Worm (Caenorhabditis elegans) whole organism, mixed stage, embryonic: ENCODE results near the gene F38B2.2.

Experiments
- M03D4.4 ChIP-seq: sonication (generic microtip); optimal IDR thresholded peaks from 2 replicates; lab custom pipeline; 2017; ENCODE audit warnings: mild to moderate bottlenecking, missing genetic modification characterization, missing compliant biosample characterization
- bed-3 ChIP-seq: fragments of 200-800 bp; sonication (Bioruptor generic); optimal IDR thresholded peaks from 3 replicates; lab custom pipeline; 2018; ENCODE audit warnings: mild to moderate bottlenecking, missing genetic modification characterization, moderate library complexity, missing compliant biosample characterization
- blmp-1 ChIP-seq: fragments of 150-350 bp; optimal IDR thresholded peaks from 2 replicates; lab custom pipeline; 2014; ENCODE audit warnings: missing biosample characterization, missing genetic modification characterization
- ceh-39 ChIP-seq: fragments of 150-350 bp; optimal IDR thresholded peaks from 2 replicates; lab custom pipeline; 2014; ENCODE audit warnings: missing biosample characterization, missing genetic modification characterization
- ceh-43 ChIP-seq: fragments of 200-800 bp; sonication (Bioruptor generic); optimal IDR thresholded peaks from 2 replicates; lab custom pipeline; 2018; ENCODE audit warnings: mild to moderate bottlenecking, missing genetic modification characterization, moderate library complexity, missing compliant biosample characterization
- ceh-83 ChIP-seq: fragments of 200-800 bp; sonication (Bioruptor generic); optimal IDR thresholded peaks from 2 replicates; lab custom pipeline; 2018; ENCODE audit warnings: mild to moderate bottlenecking, missing genetic modification characterization, missing compliant biosample characterization
- ces-1 ChIP-seq: fragments of 150-350 bp; optimal IDR thresholded peaks from 2 replicates; lab custom pipeline; 2014; ENCODE audit warnings: missing biosample characterization, missing genetic modification reagents, missing genetic modification characterization
- cnd-1 ChIP-seq: fragments of 200-800 bp; sonication (Bioruptor generic); optimal IDR thresholded peaks from 2 replicates; lab custom pipeline; 2018; ENCODE audit warnings: mild to moderate bottlenecking, missing genetic modification characterization, missing compliant biosample characterization
- drap-1 ChIP-seq: fragments of 200-800 bp; sonication (Bioruptor generic); optimal IDR thresholded peaks from 3 replicates; lab custom pipeline; 2018; ENCODE audit warnings: mild to moderate bottlenecking, missing genetic modification characterization, missing compliant biosample characterization
- elt-1 ChIP-seq: sonication (generic microtip); optimal IDR thresholded peaks from 2 replicates; lab custom pipeline; 2017; ENCODE audit warnings: missing genetic modification characterization, mild to moderate bottlenecking, missing compliant biosample characterization, antibody characterized with exemption, moderate library complexity, borderline replicate concordance; ENCODE audit not compliant: insufficient read depth
- elt-3 ChIP-seq: fragments of 150-350 bp; optimal IDR thresholded peaks from 2 replicates; lab custom pipeline; 2014; ENCODE audit warnings: missing biosample characterization, missing genetic modification characterization
- flh-1 ChIP-seq: fragments of 200-800 bp; sonication (Bioruptor generic); optimal IDR thresholded peaks from 2 replicates; lab custom pipeline; 2018; ENCODE audit warnings: mild to moderate bottlenecking, missing genetic modification characterization, moderate library complexity, missing compliant biosample characterization
- ham-2 ChIP-seq: fragments of 200-800 bp; sonication (Bioruptor generic); optimal IDR thresholded peaks from 2 replicates; lab custom pipeline; 2018; ENCODE audit warnings: mild to moderate bottlenecking, missing genetic modification characterization, missing compliant biosample characterization
- hlh-1 ChIP-seq: fragments of 150-350 bp; optimal IDR thresholded peaks from 2 replicates; lab custom pipeline; 2014; ENCODE audit warnings: missing biosample characterization, missing genetic modification reagents, missing genetic modification characterization
- lin-13 ChIP-seq: fragments of 150-350 bp; optimal IDR thresholded peaks from 2 replicates; lab custom pipeline; 2014; ENCODE audit warnings: missing biosample characterization, missing genetic modification characterization
- lin-32 ChIP-seq: fragments of 200-800 bp; sonication (Bioruptor generic); optimal IDR thresholded peaks from 2 replicates; lab custom pipeline; 2018; ENCODE audit warnings: mild to moderate bottlenecking, missing genetic modification characterization, missing compliant biosample characterization
- lsy-2 ChIP-seq: fragments of 150-350 bp; optimal IDR thresholded peaks from 2 replicates; lab custom pipeline; 2014; ENCODE audit warnings: missing biosample characterization, missing genetic modification characterization
- mls-2 ChIP-seq: sonication (generic microtip); optimal IDR thresholded peaks from 2 replicates; lab custom pipeline; 2016; ENCODE audit warnings: mild to moderate bottlenecking, missing genetic modification characterization, moderate library complexity, missing compliant biosample characterization
- nhr-12 ChIP-seq: fragments of 150-350 bp; optimal IDR thresholded peaks from 2 replicates; lab custom pipeline; 2014; ENCODE audit warnings: missing biosample characterization, missing genetic modification characterization
- nhr-2 ChIP-seq: fragments of 150-350 bp; optimal IDR thresholded peaks from 2 replicates; lab custom pipeline; 2014; ENCODE audit warnings: missing biosample characterization, missing genetic modification characterization
- nhr-237 ChIP-seq: fragments of 150-350 bp; optimal IDR thresholded peaks from 2 replicates; lab custom pipeline; 2014; ENCODE audit warnings: missing biosample characterization, missing genetic modification characterization
- nhr-28 ChIP-seq: fragments of 150-350 bp; optimal IDR thresholded peaks from 2 replicates; lab custom pipeline; 2014; ENCODE audit warnings: missing biosample characterization, missing genetic modification characterization
- nhr-76 ChIP-seq: sonication (generic microtip); optimal IDR thresholded peaks from 2 replicates; lab custom pipeline; 2017; ENCODE audit warnings: missing biosample characterization, missing genetic modification characterization
- pha-4 ChIP-seq: fragments of 150-350 bp; optimal IDR thresholded peaks from 2 replicates; lab custom pipeline; 2018; ENCODE audit warnings: missing biosample characterization, missing genetic modification reagents, missing genetic modification characterization
- sem-2 ChIP-seq: fragments of 200-800 bp; sonication (Bioruptor generic); optimal IDR thresholded peaks from 2 replicates; lab custom pipeline; 2018; ENCODE audit warnings: mild to moderate bottlenecking, missing genetic modification characterization, missing compliant biosample characterization
- sptf-1 ChIP-seq: sonication (generic microtip); optimal IDR thresholded peaks from 2 replicates; lab custom pipeline; 2017; ENCODE audit warnings: mild to moderate bottlenecking, missing genetic modification characterization, moderate library complexity, missing compliant biosample characterization
- tbx-8 ChIP-seq: fragments of 200-800 bp; sonication (Bioruptor generic); optimal IDR thresholded peaks from 2 replicates; lab custom pipeline; 2018; ENCODE audit warnings: mild to moderate bottlenecking, missing genetic modification characterization, moderate library complexity, missing compliant biosample characterization
- unc-120 ChIP-seq: sonication (generic microtip); optimal IDR thresholded peaks from 2 replicates; lab custom pipeline; 2017; ENCODE audit warnings: missing genetic modification characterization, missing compliant biosample characterization; ENCODE audit not compliant: poor library complexity, severe bottlenecking
- unc-39 ChIP-seq: fragments of 150-350 bp; optimal IDR thresholded peaks from 2 replicates; lab custom pipeline; 2014; ENCODE audit warnings: missing biosample characterization, missing genetic modification characterization
- unc-62 ChIP-seq: fragments of 150-350 bp; optimal IDR thresholded peaks from 2 replicates; lab custom pipeline; 2014; ENCODE audit warnings: missing biosample characterization, missing genetic modification reagents, missing genetic modification characterization
- zip-8 ChIP-seq: fragments of 150-350 bp; optimal IDR thresholded peaks from 2 replicates; lab custom pipeline; 2014; ENCODE audit warnings: missing biosample characterization, missing genetic modification characterization

The F38B2.2 gene

ce11 chrX:11279276-11279675 is at the start of gene F38B2.2:
Gene F38B2.2 (minus strand): TSS chrX:11279376.
- no peak for TF ChIP-seq lin-13 (tag; lab: Kevin White, UChicago)
- no peak for TF ChIP-seq unc-39 (tag; lab: Kevin White, UChicago)
- TF ChIP-seq lsy-2 (tag; lab: Kevin White, UChicago), result no peak
- no peak for TF ChIP-seq tbx-8 (GFP tag; lab: Kevin White, UChicago)
- TF ChIP-seq unc-120 (tag; lab: Kevin White, UChicago), result no peak
- no peak for TF ChIP-seq drap-1 (GFP tag; lab: Kevin White, UChicago)
- no peak for TF ChIP-seq zip-8 (tag; lab: Kevin White, UChicago)
- no peak for TF ChIP-seq bed-3 (GFP tag; lab: Kevin White, UChicago)
- TF ChIP-seq hlh-1, result no peak
- TF ChIP-seq ceh-83 (GFP tag; lab: Kevin White, UChicago), result no peak
- no peak for TF ChIP-seq nhr-28
- no peak for TF ChIP-seq blmp-1 (tag; lab: Kevin White, UChicago)
- TF ChIP-seq mls-2, result no peak
- TF ChIP-seq sptf-1, result no peak
- TF ChIP-seq nhr-2, result no peak
- TF ChIP-seq unc-62 (GFP tag; lab: Kevin White, UChicago), result no peak
- TF ChIP-seq M03D4.4, result no peak
- no peak for TF ChIP-seq elt-3 (tag; lab: Kevin White, UChicago)
- no peak for TF ChIP-seq sem-2 (GFP tag; lab: Kevin White, UChicago)
- TF ChIP-seq flh-1, result no peak

ce11 chrX:11328710-11329109 is 49.5 kb upstream of the F38B2.2 start:
- no peak for TF ChIP-seq elt-1 (tag; lab: Kevin White, UChicago)
- no peak for TF ChIP-seq M03D4.4
- peak; percentile 90 for TF ChIP-seq ces-1 (GFP tag; lab: Kevin White, UChicago)
- TF ChIP-seq, all 35 proteins: peak for 1

ce11 chrX:11326827-11327226 is 47.7 kb upstream of the F38B2.2 start, which contains the start of gene ZK455.5:
Gene ZK455.5 (minus strand): TSS chrX:11326927.
- no peak for TF ChIP-seq nhr-237 (tag; lab: Kevin White, UChicago)
- no peak for TF ChIP-seq nhr-2
- no peak for TF ChIP-seq nhr-76 (tag; lab: Kevin White, UChicago)
- no peak for TF ChIP-seq lin-32 (GFP tag; lab: Kevin White, UChicago)
- TF ChIP-seq cnd-1 (tag; lab: Kevin White, UChicago), result no peak
- TF ChIP-seq unc-62 (GFP tag; lab: Kevin White, UChicago), result no peak
- no peak for TF ChIP-seq ceh-39 (tag; lab: Kevin White, UChicago)
- no peak for TF ChIP-seq tbx-8 (GFP tag; lab: Kevin White, UChicago)
- TF ChIP-seq pha-4 (tag; lab: Kevin White, UChicago), result no peak
- TF ChIP-seq ceh-83 (GFP tag; lab: Kevin White, UChicago), result no peak
- no peak for TF ChIP-seq drap-1 (GFP tag; lab: Kevin White, UChicago)

- no peak for TF ChIP-seq nhr-12
- no peak for TF ChIP-seq M03D4.4
- no peak for TF ChIP-seq tbx-8 (GFP tag; lab: Kevin White, UChicago)
- no peak for TF ChIP-seq ceh-39 (tag; lab: Kevin White, UChicago)
Measured at ce11 chrX:11324240-11324639, 45.1 kb upstream of the F38B2.2 start, which contains the start of gene asm-2. Gene asm-2 (minus strand): TSS chrX:11324251.

- TF ChIP-seq ces-1 (GFP tag; lab: Kevin White, UChicago), result no peak
- no peak for TF ChIP-seq nhr-28
- no peak for TF ChIP-seq drap-1 (GFP tag; lab: Kevin White, UChicago)
- TF ChIP-seq unc-39 (tag; lab: Kevin White, UChicago), result no peak
- TF ChIP-seq bed-3 (GFP tag; lab: Kevin White, UChicago), result no peak
- TF ChIP-seq ham-2 (GFP tag; lab: Kevin White, UChicago), result no peak
- TF ChIP-seq M03D4.4, result no peak
- TF ChIP-seq hlh-1, result no peak
- TF ChIP-seq unc-120 (tag; lab: Kevin White, UChicago), result no peak
- no peak for TF ChIP-seq ceh-43
- TF ChIP-seq mls-2, result no peak
- TF ChIP-seq ceh-83 (GFP tag; lab: Kevin White, UChicago), result no peak
Measured at ce11 chrX:11323225-11323624, 44.0 kb upstream of the F38B2.2 start.
